Fruit fly (Drosophila melanogaster) whole organism, embryonic: ENCODE measurements around the gene CG31076.
A peak's percentile ranks its signal among the peaks of the same experiment; 100 is the strongest.

Experiments used
- Atf3 ChIP-seq: fragments of 200-800 bp; sonication (Bioruptor generic); optimal IDR thresholded peaks from 3 replicates; lab custom pipeline; 2016; ENCODE audit warnings: missing biosample characterization, missing genetic modification characterization
- BEAF-32 ChIP-seq: fragments of 200-800 bp; sonication (Bioruptor generic); optimal IDR thresholded peaks from 3 replicates; lab custom pipeline; 2017; ENCODE audit warnings: missing biosample characterization, missing genetic modification characterization, mild to moderate bottlenecking, moderate library complexity, missing genetic modification reagents
- Bgb ChIP-seq: fragments of 200-800 bp; sonication (Bioruptor generic); IDR thresholded peaks from 2 replicates; pipeline ENCODE4 v1.3.6; 2022; ENCODE audit warnings: missing biosample characterization, missing genetic modification characterization; ENCODE audit not compliant: partially characterized antibody
- CG1024 ChIP-seq: fragments of 200-800 bp; sonication (Bioruptor generic); IDR thresholded peaks from 2 replicates; pipeline ENCODE4 v1.3.6; 2022; ENCODE audit warnings: missing biosample characterization, missing genetic modification characterization
- CG12659 ChIP-seq: fragments of 200-800 bp; sonication (Bioruptor generic); optimal IDR thresholded peaks from 3 replicates; lab custom pipeline; 2017; ENCODE audit warnings: mild to moderate bottlenecking, missing biosample characterization, missing genetic modification reagents, missing genetic modification characterization
- CG15269 ChIP-seq: fragments of 200-800 bp; sonication (Bioruptor generic); optimal IDR thresholded peaks from 2 replicates; lab custom pipeline; 2018; ENCODE audit warnings: missing biosample characterization, mild to moderate bottlenecking, missing genetic modification characterization, moderate library complexity
- CG15514 ChIP-seq: fragments of 200-800 bp; sonication (Bioruptor generic); optimal IDR thresholded peaks from 3 replicates; lab custom pipeline; 2017; ENCODE audit warnings: missing biosample characterization, missing genetic modification characterization, mild to moderate bottlenecking, moderate library complexity, missing genetic modification reagents
- CG16863 ChIP-seq: fragments of 200-800 bp; sonication (Bioruptor generic); optimal IDR thresholded peaks from 3 replicates; lab custom pipeline; 2016; ENCODE audit warnings: missing biosample characterization, missing genetic modification characterization
- CG2712 ChIP-seq: fragments of 200-800 bp; optimal IDR thresholded peaks from 3 replicates; lab custom pipeline; 2019; ENCODE audit warnings: missing biosample characterization, mild to moderate bottlenecking, missing genetic modification characterization, moderate library complexity
- CG30403 ChIP-seq: fragments of 200-800 bp; sonication (Bioruptor generic); optimal IDR thresholded peaks from 3 replicates; lab custom pipeline; 2016; ENCODE audit warnings: missing biosample characterization, missing genetic modification characterization
- CG32772 ChIP-seq: fragments of 200-800 bp; sonication (Bioruptor generic); IDR thresholded peaks from 2 replicates; pipeline ENCODE4 v1.3.6; 2022; ENCODE audit warnings: missing biosample characterization, missing genetic modification characterization
- CG34376 ChIP-seq: fragments of 200-800 bp; sonication (Bioruptor generic); optimal IDR thresholded peaks from 2 replicates; lab custom pipeline; 2018; ENCODE audit warnings: missing biosample characterization, mild to moderate bottlenecking, missing genetic modification characterization
- CG8944 ChIP-seq: fragments of 200-800 bp; sonication (Bioruptor generic); optimal IDR thresholded peaks from 3 replicates; lab custom pipeline; 2016; ENCODE audit warnings: missing biosample characterization, missing genetic modification characterization
- CG9797 ChIP-seq: fragments of 200-800 bp; sonication (Bioruptor generic); optimal IDR thresholded peaks from 3 replicates; lab custom pipeline; 2018; ENCODE audit warnings: missing biosample characterization, mild to moderate bottlenecking, missing genetic modification characterization
- CoRest ChIP-seq: fragments of 200-800 bp; sonication (Bioruptor generic); optimal IDR thresholded peaks from 3 replicates; lab custom pipeline; 2018; ENCODE audit warnings: missing biosample characterization, mild to moderate bottlenecking, missing genetic modification characterization, moderate library complexity
- Deaf1 ChIP-seq: fragments of 200-800 bp; optimal IDR thresholded peaks from 3 replicates; lab custom pipeline; 2019; ENCODE audit warnings: missing biosample characterization, mild to moderate bottlenecking, missing genetic modification characterization, moderate library complexity
- Dek ChIP-seq: fragments of 200-800 bp; sonication (Bioruptor generic); optimal IDR thresholded peaks from 3 replicates; lab custom pipeline; 2019; ENCODE audit warnings: missing biosample characterization, mild to moderate bottlenecking, missing genetic modification characterization, moderate library complexity
- Dref ChIP-seq: fragments of 200-800 bp; sonication (Bioruptor generic); IDR thresholded peaks from 2 replicates; pipeline ENCODE4 v1.3.6; 2022; ENCODE audit warnings: missing biosample characterization, missing genetic modification characterization
- E2f2 ChIP-seq: fragments of 200-800 bp; sonication (Bioruptor generic); IDR thresholded peaks from 2 replicates; pipeline ENCODE4 v1.3.6; 2022; ENCODE audit warnings: missing biosample characterization, missing genetic modification characterization
- Ets97D ChIP-seq: fragments of 200-800 bp; sonication (Bioruptor generic); optimal IDR thresholded peaks from 3 replicates; lab custom pipeline; 2016; ENCODE audit warnings: missing biosample characterization, missing genetic modification characterization
- HmgZ ChIP-seq: fragments of 200-800 bp; sonication (Bioruptor generic); optimal IDR thresholded peaks from 2 replicates; lab custom pipeline; 2018; ENCODE audit warnings: missing biosample characterization, mild to moderate bottlenecking, missing genetic modification characterization
- Med ChIP-seq: fragments of 200-800 bp; sonication (Bioruptor generic); peaks from one replicate; lab custom pipeline; 2016; ENCODE audit warnings: missing biosample characterization, missing genetic modification characterization, mild to moderate bottlenecking, inconsistent platforms, moderate library complexity
- NC2α ChIP-seq: fragments of 200-800 bp; sonication (Bioruptor generic); optimal IDR thresholded peaks from 2 replicates; lab custom pipeline; 2016; ENCODE audit warnings: missing biosample characterization, missing genetic modification characterization
- Opbp ChIP-seq: fragments of 200-800 bp; sonication (Bioruptor generic); IDR thresholded peaks from 3 replicates; pipeline ENCODE4 v1.3.6; 2022; ENCODE audit warnings: missing biosample characterization, missing genetic modification characterization; ENCODE audit not compliant: partially characterized antibody
- Optix ChIP-seq: fragments of 200-800 bp; sonication (Bioruptor generic); IDR thresholded peaks from 3 replicates; pipeline ENCODE4 v1.3.6; 2022; ENCODE audit warnings: missing biosample characterization, missing genetic modification characterization
- PHDP ChIP-seq: fragments of 200-800 bp; sonication (Bioruptor generic); optimal IDR thresholded peaks from 3 replicates; lab custom pipeline; 2018; ENCODE audit warnings: missing biosample characterization, mild to moderate bottlenecking, missing genetic modification characterization, moderate library complexity
- Pdp1 ChIP-seq, 2 experiments: fragments of 200-800 bp; sonication (Bioruptor generic); optimal IDR thresholded peaks; 3 replicates each; lab custom pipeline; 2016; ENCODE audit warnings: missing biosample characterization in 2 of 2, missing genetic modification characterization in 2 of 2, mild to moderate bottlenecking in 1 of 2, moderate library complexity in 1 of 2
- Sox102F ChIP-seq: fragments of 200-800 bp; sonication (Bioruptor generic); optimal IDR thresholded peaks from 2 replicates; lab custom pipeline; 2018; ENCODE audit warnings: missing biosample characterization, mild to moderate bottlenecking, missing genetic modification characterization, moderate library complexity
- Vsx1 ChIP-seq: fragments of 200-800 bp; sonication (Bioruptor generic); optimal IDR thresholded peaks from 2 replicates; lab custom pipeline; 2017; ENCODE audit warnings: missing biosample characterization, mild to moderate bottlenecking, missing genetic modification characterization, missing genetic modification reagents
- dimm ChIP-seq: fragments of 200-800 bp; sonication (Bioruptor generic); IDR thresholded peaks from 2 replicates; pipeline ENCODE4 v1.3.6; 2022; ENCODE audit warnings: missing biosample characterization, missing genetic modification characterization
- esg ChIP-seq: fragments of 200-800 bp; sonication (Bioruptor generic); conservative IDR thresholded peaks from 2 replicates; pipeline ENCODE4 v1.3.6; 2022; ENCODE audit warnings: missing biosample characterization, missing genetic modification characterization
- eve ChIP-seq, 2 experiments: fragments of >200 bp; optimal IDR thresholded peaks; 2 replicates each; lab custom pipeline; 2017; ENCODE audit warnings: missing biosample characterization in 2 of 2, missing genetic modification characterization in 2 of 2
- exex ChIP-seq: fragments of 200-800 bp; sonication (Bioruptor generic); optimal IDR thresholded peaks from 4 replicates; lab custom pipeline; 2018; ENCODE audit warnings: missing biosample characterization, mild to moderate bottlenecking, missing genetic modification characterization, moderate library complexity
- gem ChIP-seq: fragments of 200-800 bp; sonication (Bioruptor generic); optimal IDR thresholded peaks from 2 replicates; lab custom pipeline; 2019; ENCODE audit warnings: missing biosample characterization, mild to moderate bottlenecking, missing genetic modification characterization, moderate library complexity
- gfzf ChIP-seq: fragments of 200-800 bp; sonication (Bioruptor generic); optimal IDR thresholded peaks from 2 replicates; lab custom pipeline; 2016; ENCODE audit warnings: missing biosample characterization, mild to moderate bottlenecking, missing genetic modification characterization, moderate library complexity
- grn ChIP-seq: fragments of 200-800 bp; sonication (Bioruptor generic); optimal IDR thresholded peaks from 3 replicates; lab custom pipeline; 2017; ENCODE audit warnings: missing biosample characterization, missing genetic modification characterization
- gsb-n ChIP-seq: fragments of 200-800 bp; sonication (Bioruptor generic); optimal IDR thresholded peaks from 3 replicates; lab custom pipeline; 2018; ENCODE audit warnings: missing biosample characterization, mild to moderate bottlenecking, missing genetic modification characterization
- hbn ChIP-seq: fragments of 200-800 bp; sonication (Bioruptor generic); IDR thresholded peaks from 2 replicates; pipeline ENCODE4 v1.3.6; 2022; ENCODE audit warnings: missing biosample characterization, missing genetic modification characterization; ENCODE audit not compliant: partially characterized antibody
- jumu ChIP-seq: fragments of 200-800 bp; sonication (Bioruptor generic); optimal IDR thresholded peaks from 3 replicates; lab custom pipeline; 2016; ENCODE audit warnings: missing biosample characterization, missing genetic modification characterization
- lov ChIP-seq, 2 experiments: fragments of 200-800 bp in 1 of 2; fragments of >200 bp in 1 of 2; sonication (Bioruptor generic) in 1 of 2; IDR thresholded peaks in 1 of 2; optimal IDR thresholded peaks in 1 of 2; 2 replicates in 1 of 2; 3 replicates in 1 of 2; pipeline versions ENCODE4 v1.3.6 to Lab custom; 2017 to 2022; ENCODE audit warnings: missing biosample characterization in 1 of 2, missing genetic modification characterization in 1 of 2
- nmo ChIP-seq: fragments of 200-800 bp; sonication (Bioruptor generic); optimal IDR thresholded peaks from 2 replicates; lab custom pipeline; 2018; ENCODE audit warnings: missing biosample characterization, mild to moderate bottlenecking, missing genetic modification characterization, moderate library complexity
- phol ChIP-seq: fragments of 200-800 bp; sonication (Bioruptor generic); optimal IDR thresholded peaks from 3 replicates; lab custom pipeline; 2018; ENCODE audit warnings: missing biosample characterization, mild to moderate bottlenecking, missing genetic modification characterization, moderate library complexity
- pita ChIP-seq: fragments of 200-800 bp; sonication (Bioruptor generic); optimal IDR thresholded peaks from 2 replicates; lab custom pipeline; 2017; ENCODE audit warnings: missing biosample characterization, mild to moderate bottlenecking, missing genetic modification characterization
- run ChIP-seq: fragments of 200-800 bp; sonication (Bioruptor generic); optimal IDR thresholded peaks from 3 replicates; lab custom pipeline; 2018; ENCODE audit warnings: missing biosample characterization, mild to moderate bottlenecking, missing genetic modification characterization
- sens ChIP-seq: fragments of 200-800 bp; sonication (Bioruptor generic); peaks from one replicate; lab custom pipeline; 2016; ENCODE audit warnings: missing biosample characterization, missing genetic modification characterization
- sob ChIP-seq: fragments of 200-800 bp; sonication (Bioruptor generic); IDR thresholded peaks from 2 replicates; pipeline ENCODE4 v1.3.6; 2022; ENCODE audit warnings: missing biosample characterization, missing genetic modification characterization
- ssp ChIP-seq: fragments of 200-800 bp; sonication (Bioruptor generic); IDR thresholded peaks from 2 replicates; pipeline ENCODE4 v1.3.6; 2022; ENCODE audit warnings: missing biosample characterization, missing genetic modification characterization
- trh ChIP-seq: fragments of 200-800 bp; sonication (Bioruptor generic); optimal IDR thresholded peaks from 2 replicates; lab custom pipeline; 2016; ENCODE audit warnings: missing biosample characterization, missing genetic modification characterization
- z ChIP-seq: fragments of 200-800 bp; sonication (Bioruptor generic); IDR thresholded peaks from 3 replicates; pipeline ENCODE4 v1.3.6; 2022; ENCODE audit warnings: missing biosample characterization, missing genetic modification characterization
- zen ChIP-seq: fragments of 200-800 bp; sonication (Bioruptor generic); optimal IDR thresholded peaks from 3 replicates; lab custom pipeline; 2018; ENCODE audit warnings: missing biosample characterization, mild to moderate bottlenecking, missing genetic modification characterization, moderate library complexity

The CG31076 gene

dm6 chr3R:26945233-26945632 lies 44.4 kb downstream of the CG31076 start, which contains the start of gene CG14252 (continued):
- no peak for TF ChIP-seq hbn (GFP tag; lab: Robert Waterston, UW)
- TF ChIP-seq run (tag; lab: Kevin White, UChicago): no peak
- TF ChIP-seq CG2712 (tag; lab: Kevin White, UChicago): peak; percentile 57
- TF ChIP-seq CG34376: peak; percentile 29
- TF ChIP-seq Sox102F (GFP tag; lab: Kevin White, UChicago): no peak
- TF ChIP-seq CG30403 (GFP tag; lab: Kevin White, UChicago): peak; percentile 6
- TF ChIP-seq Ets97D: peak; percentile 74
- TF ChIP-seq exex: peak; percentile 50
- no peak for TF ChIP-seq lov (optimal IDR thresholded peaks at IDR 0.05; lab: Kevin White, UChicago)
- no peak for TF ChIP-seq lov (GFP tag; IDR thresholded peaks at IDR 0.05; lab: Robert Waterston, UW)
- TF ChIP-seq sob: peak; percentile 18; the same call in 1 of the 2 replicates
- TF ChIP-seq CG9797 (GFP tag; lab: Kevin White, UChicago): peak; percentile 82
- peak; percentile 45 for TF ChIP-seq phol (tag; lab: Kevin White, UChicago)
- TF ChIP-seq E2f2: peak; percentile 99
- no peak for TF ChIP-seq esg (GFP tag; lab: Robert Waterston, UW)
- no peak for TF ChIP-seq dimm (GFP tag; lab: Robert Waterston, UW)
- peak; percentile 74 for TF ChIP-seq CG15514
- peak; percentile 48 for TF ChIP-seq HmgZ (tag; lab: Kevin White, UChicago)
- no peak for TF ChIP-seq trh
- TF ChIP-seq Atf3: no peak
- peak; percentile 40 for TF ChIP-seq BEAF-32 (GFP tag; lab: Kevin White, UChicago)
- no peak for TF ChIP-seq grn (GFP tag; lab: Kevin White, UChicago)
- no peak for TF ChIP-seq CG8944
- no peak for TF ChIP-seq CG15269 (tag; lab: Kevin White, UChicago)
- TF ChIP-seq Opbp (GFP tag; lab: Robert Waterston, UW): peak; percentile 52; the same call in 1 of the 3 replicates
- no peak for TF ChIP-seq NC2α (GFP tag; lab: Kevin White, UChicago)
- no peak for TF ChIP-seq CG16863 (GFP tag; lab: Kevin White, UChicago)
- TF ChIP-seq pita (GFP tag; lab: Kevin White, UChicago): no peak
- no peak for TF ChIP-seq Deaf1 (tag; lab: Kevin White, UChicago)
- peak; percentile 26 for TF ChIP-seq CG12659 (GFP tag; lab: Kevin White, UChicago)
- TF ChIP-seq CG32772 (GFP tag; lab: Robert Waterston, UW): no peak
- TF ChIP-seq Dek: peak; percentile 11
- peak; percentile 63 for TF ChIP-seq nmo (GFP tag; lab: Kevin White, UChicago)
- peak; percentile 9 for TF ChIP-seq gsb-n (tag; lab: Kevin White, UChicago)
- peak; percentile 77 for TF ChIP-seq Med (GFP tag; lab: Kevin White, UChicago)
- no peak for TF ChIP-seq jumu (GFP tag; lab: Kevin White, UChicago)
- TF ChIP-seq eve (GFP tag; optimal IDR thresholded peaks at IDR 0.05; lab: Kevin White, UChicago): no peak
- peak; percentile 47 for TF ChIP-seq zen (tag; lab: Kevin White, UChicago)
- peak in 1 of 2 experiments; percentile 71 for TF ChIP-seq Pdp1 (GFP tag; optimal IDR thresholded peaks at IDR 0.05; lab: Kevin White, UChicago)
- no peak for TF ChIP-seq Bgb (GFP tag; lab: Robert Waterston, UW)
- TF ChIP-seq sens (GFP tag; lab: Kevin White, UChicago): peak; percentile 89
- 0 out of 2 replicates have a peak, but pooled peaks have one; percentile 6 for TF ChIP-seq ssp
- no peak for TF ChIP-seq z (GFP tag; lab: Robert Waterston, UW)
- TF ChIP-seq gem (tag; lab: Kevin White, UChicago): no peak
- TF ChIP-seq CG1024: no peak
- TF ChIP-seq CoRest (tag; lab: Kevin White, UChicago): peak; percentile 23
- peak; percentile 97 for TF ChIP-seq gfzf
- TF ChIP-seq Optix: no peak
- no peak for TF ChIP-seq Vsx1 (GFP tag; lab: Kevin White, UChicago)
- no peak for TF ChIP-seq Dref
- TF ChIP-seq PHDP (tag; lab: Kevin White, UChicago): peak; percentile 7
